Fruit fly (Drosophila melanogaster): ENCODE results near the gene Obp99a.

The Obp99a gene

DNA sequence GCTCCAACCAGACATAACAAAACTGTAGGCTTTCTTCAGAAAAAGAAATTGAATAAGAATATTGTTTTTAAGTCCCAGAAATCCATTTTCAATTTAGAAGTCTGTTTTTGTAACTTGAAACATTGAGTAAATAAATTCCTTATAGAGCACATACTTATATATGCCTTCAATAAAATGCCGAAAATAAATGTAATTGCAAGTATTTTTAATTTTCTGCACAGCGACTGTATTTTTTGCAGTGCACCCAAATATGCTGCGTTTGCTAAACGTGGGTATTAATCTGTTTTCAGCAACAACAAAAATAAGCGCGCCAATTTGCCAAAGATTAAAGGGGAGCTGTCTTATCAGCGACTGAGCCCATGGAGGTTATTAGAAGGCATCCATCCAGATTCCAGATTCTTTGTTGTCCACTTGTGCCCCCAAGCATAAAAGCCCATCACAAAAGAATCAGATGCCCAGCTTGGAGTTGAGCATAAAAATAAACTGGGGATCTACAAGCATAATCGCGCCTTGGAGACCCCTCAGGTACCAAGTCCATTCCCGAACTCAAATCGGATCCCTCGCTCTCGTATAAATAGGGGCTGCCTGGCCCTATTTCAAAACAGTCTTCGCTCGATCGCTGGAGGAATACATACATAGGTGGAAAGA, at the start of gene Obp99a:
Obp99a (plus strand) TSS at position 598 of the 648 bp plus-strand sequence.
- TF ChIP-seq psq (optimal IDR thresholded peaks at IDR 0.05) (no peak), h (optimal IDR thresholded peaks at IDR 0.05) (no peak), Sin3A (optimal IDR thresholded peaks at IDR 0.05) (no peak), insv (optimal IDR thresholded peaks at IDR 0.05) (no peak), ttk (optimal IDR thresholded peaks at IDR 0.05) (no peak), Myc (optimal IDR thresholded peaks at IDR 0.05) (no peak)

dm6 chr3R:29625883-29626282, 45.6 kb upstream of the Obp99a start:
- no peak for TF ChIP-seq psq (optimal IDR thresholded peaks at IDR 0.05)

DNA sequence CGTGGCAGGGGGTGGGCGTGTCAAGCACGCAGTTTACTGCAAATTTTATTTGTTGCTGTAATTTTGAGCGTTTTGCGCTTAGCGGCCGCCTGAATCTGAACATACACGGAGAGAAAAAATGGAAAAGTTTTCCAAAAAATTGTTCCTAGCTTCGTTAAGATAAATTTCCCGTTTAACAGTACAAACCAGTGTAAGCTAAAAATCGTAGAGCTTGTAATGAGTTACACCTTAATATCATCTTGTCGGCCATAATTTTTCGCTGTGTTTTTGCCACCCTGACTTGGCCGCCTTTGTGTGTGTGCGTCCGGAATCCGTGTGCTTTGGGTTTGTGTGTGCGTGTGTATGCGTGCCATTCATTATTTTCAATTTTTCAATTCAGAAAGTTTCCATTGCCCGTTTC, 20.0 kb upstream of the Obp99a start:
- TF ChIP-seq insv (optimal IDR thresholded peaks at IDR 0.05) (no peak), h (optimal IDR thresholded peaks at IDR 0.05) (no peak), psq (optimal IDR thresholded peaks at IDR 0.05) (no peak), ttk (optimal IDR thresholded peaks at IDR 0.05) (no peak), Sin3A (optimal IDR thresholded peaks at IDR 0.05) (no peak), Myc (optimal IDR thresholded peaks at IDR 0.05) (no peak)

DNA sequence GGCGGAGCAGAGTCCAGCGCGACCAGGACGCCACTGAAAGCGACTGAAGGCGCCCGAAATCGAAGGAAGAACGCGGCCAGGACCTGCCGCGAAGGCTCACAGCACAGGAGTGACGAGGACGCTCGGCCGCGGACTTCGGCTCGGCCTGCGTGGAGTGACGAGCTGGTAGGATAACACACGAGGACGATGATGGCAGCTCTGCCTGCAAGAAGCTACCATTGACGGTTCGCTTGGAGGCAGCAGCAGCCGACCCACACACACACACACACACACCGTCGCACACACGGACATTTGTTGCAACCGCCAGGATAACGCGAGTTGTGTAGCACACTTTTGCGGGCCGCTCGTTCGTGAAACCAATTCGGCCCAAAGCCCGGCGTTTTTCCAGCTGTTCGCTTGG, 11.5 kb upstream of the Obp99a start, which contains the start of gene Dop1R2:
Dop1R2 (minus strand) TSS at position 35 of the 400 bp plus-strand sequence.
- no peak for TF ChIP-seq h (optimal IDR thresholded peaks at IDR 0.05)
- TF ChIP-seq psq (optimal IDR thresholded peaks at IDR 0.05), result no peak
- TF ChIP-seq insv (optimal IDR thresholded peaks at IDR 0.05), result no peak
- no peak for TF ChIP-seq Myc (optimal IDR thresholded peaks at IDR 0.05)
- TF ChIP-seq ttk (optimal IDR thresholded peaks at IDR 0.05), result no peak

DNA sequence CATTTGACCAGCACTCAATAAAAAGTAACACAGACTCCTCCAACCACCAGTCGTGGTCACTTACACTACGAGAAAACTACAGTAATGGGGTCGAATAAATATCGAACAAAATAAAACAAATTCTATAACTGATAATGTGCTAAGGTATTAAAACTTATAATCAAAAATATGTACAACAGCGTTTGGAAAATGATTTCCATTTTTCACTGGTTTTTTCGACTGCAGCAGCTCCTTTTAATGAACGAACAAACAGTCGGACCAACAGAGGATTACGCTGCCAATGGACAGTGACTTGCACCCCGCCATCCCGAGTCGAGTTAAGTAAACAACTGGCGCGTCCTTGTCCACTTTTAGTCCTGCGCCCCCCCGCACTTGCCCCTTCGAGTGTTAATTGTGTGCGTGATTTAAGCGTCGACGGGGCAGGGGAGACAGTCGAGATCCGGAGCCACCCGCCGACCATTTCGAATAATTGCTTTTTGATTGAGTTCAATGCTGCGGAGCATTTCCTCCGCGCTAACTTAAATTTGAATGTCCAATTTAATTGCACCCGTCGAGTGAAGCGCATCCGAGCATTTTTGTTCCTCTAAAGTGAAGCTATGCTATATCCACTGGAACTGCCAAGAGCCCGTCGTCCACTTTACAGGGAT, 7.2 kb upstream of the Obp99a start, which contains the start of gene ppk21:
ppk21 (plus strand) TSS at position 597 of the 647 bp plus-strand sequence.
- TF ChIP-seq Myc (optimal IDR thresholded peaks at IDR 0.05), result no peak
- TF ChIP-seq psq (optimal IDR thresholded peaks at IDR 0.05), result no peak
- no peak for TF ChIP-seq h (optimal IDR thresholded peaks at IDR 0.05)
- TF ChIP-seq ttk (optimal IDR thresholded peaks at IDR 0.05), result no peak
- no peak for TF ChIP-seq insv (optimal IDR thresholded peaks at IDR 0.05)
- no peak for TF ChIP-seq Sin3A (optimal IDR thresholded peaks at IDR 0.05)

- TF ChIP-seq insv (optimal IDR thresholded peaks at IDR 0.05) (no peak), psq (optimal IDR thresholded peaks at IDR 0.05) (no peak), ttk (optimal IDR thresholded peaks at IDR 0.05) (no peak), Myc (optimal IDR thresholded peaks at IDR 0.05) (no peak), Sin3A (optimal IDR thresholded peaks at IDR 0.05) (no peak), h (optimal IDR thresholded peaks at IDR 0.05) (no peak)
These were observed 2.7 kb upstream of the Obp99a start, which contains the start of the genes ppk20 and ppk30 for dm6 chr3R:29668777-29669176. ppk20 (minus strand) TSS chr3R:29668877. ppk30 (plus strand) TSS chr3R:29669149.

DNA sequence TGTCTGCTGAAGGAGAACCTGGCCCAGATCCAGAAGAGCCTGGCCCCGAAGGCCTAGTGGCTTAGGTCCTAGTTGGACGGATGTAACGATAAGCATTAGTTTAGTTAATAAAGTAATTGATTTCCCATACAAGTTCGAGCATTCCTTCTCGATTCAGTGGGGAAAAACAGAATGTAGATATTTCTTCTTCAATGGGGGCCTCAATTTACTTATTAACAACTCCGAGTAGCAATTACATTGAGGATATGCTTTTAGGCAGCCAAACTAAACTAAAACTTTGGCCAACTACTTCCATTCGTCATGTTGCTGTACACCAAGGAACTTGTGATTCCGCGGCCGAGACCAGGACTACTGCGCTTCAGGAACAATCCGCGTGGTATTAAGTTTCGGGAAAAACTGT, 699 bp downstream of the Obp99a start, which contains the start of gene ppk19:
ppk19 (plus strand) TSS at position 301 of the 400 bp plus-strand sequence.
- TF ChIP-seq insv (optimal IDR thresholded peaks at IDR 0.05) (no peak), ttk (optimal IDR thresholded peaks at IDR 0.05) (no peak), Myc (optimal IDR thresholded peaks at IDR 0.05) (no peak), Sin3A (optimal IDR thresholded peaks at IDR 0.05) (no peak), psq (optimal IDR thresholded peaks at IDR 0.05) (no peak), h (optimal IDR thresholded peaks at IDR 0.05) (no peak)

- no peak for TF ChIP-seq ttk (optimal IDR thresholded peaks at IDR 0.05)
- TF ChIP-seq h (optimal IDR thresholded peaks at IDR 0.05), result no peak
- TF ChIP-seq Sin3A (optimal IDR thresholded peaks at IDR 0.05), result no peak
- TF ChIP-seq psq (optimal IDR thresholded peaks at IDR 0.05), result no peak
- TF ChIP-seq Myc (optimal IDR thresholded peaks at IDR 0.05), result no peak
- TF ChIP-seq insv (optimal IDR thresholded peaks at IDR 0.05), result no peak
These were observed 3.9 kb downstream of the Obp99a start, which contains the start of the genes Bub3 and Cap-D2 for dm6 chr3R:29675333-29675732. Bub3 (minus strand) TSS chr3R:29675421. Cap-D2 (plus strand) TSS chr3R:29675651.

DNA sequence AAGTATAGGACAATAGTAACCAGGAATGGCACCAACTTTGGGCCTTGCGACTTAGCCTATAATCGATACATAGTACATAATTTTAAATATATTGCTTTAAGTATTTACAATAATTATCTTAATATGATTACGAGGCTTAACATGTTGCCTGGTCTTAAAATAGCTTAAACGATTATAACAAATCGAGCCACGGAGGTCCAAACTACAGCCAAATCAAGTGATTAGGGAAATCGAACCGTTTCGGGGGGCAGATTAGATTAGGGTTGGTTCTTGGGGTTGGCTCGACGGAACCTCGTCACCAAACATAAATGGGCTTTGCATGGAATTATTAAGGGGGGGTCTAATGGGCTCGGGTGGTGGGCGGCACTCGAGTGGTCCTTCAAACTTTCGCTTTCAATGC, 9.8 kb downstream of the Obp99a start:
- TF ChIP-seq ttk (optimal IDR thresholded peaks at IDR 0.05), result no peak
- TF ChIP-seq insv (optimal IDR thresholded peaks at IDR 0.05), result no peak
- TF ChIP-seq Sin3A (optimal IDR thresholded peaks at IDR 0.05), result no peak
- no peak for TF ChIP-seq psq (optimal IDR thresholded peaks at IDR 0.05)
- TF ChIP-seq Myc (optimal IDR thresholded peaks at IDR 0.05), result no peak
- TF ChIP-seq h (optimal IDR thresholded peaks at IDR 0.05), result no peak

- TF ChIP-seq Myc (optimal IDR thresholded peaks at IDR 0.05) (no peak), ttk (optimal IDR thresholded peaks at IDR 0.05) (no peak), h (optimal IDR thresholded peaks at IDR 0.05) (no peak), Sin3A (optimal IDR thresholded peaks at IDR 0.05) (no peak)
These were observed 10.7 kb downstream of the Obp99a start, which contains the start of the genes CG7582 and Gycalpha99B for dm6 chr3R:29682152-29682600. CG7582 (minus strand) TSS chr3R:29682278. Gycalpha99B (plus strand) TSS chr3R:29682503.

- TF ChIP-seq Sin3A (optimal IDR thresholded peaks at IDR 0.05) (no peak), Myc (optimal IDR thresholded peaks at IDR 0.05) (no peak), ttk (optimal IDR thresholded peaks at IDR 0.05) (no peak), psq (optimal IDR thresholded peaks at IDR 0.05) (no peak), h (optimal IDR thresholded peaks at IDR 0.05) (no peak), insv (optimal IDR thresholded peaks at IDR 0.05) (no peak)
These were observed 15.2 kb downstream of the Obp99a start for dm6 chr3R:29686698-29687097.

- TF ChIP-seq Sin3A (optimal IDR thresholded peaks at IDR 0.05) (no peak), insv (optimal IDR thresholded peaks at IDR 0.05) (no peak), h (optimal IDR thresholded peaks at IDR 0.05) (no peak)
These were observed 17.8 kb downstream of the Obp99a start, which contains the start of gene Obp99c for dm6 chr3R:29689211-29689610. Obp99c (minus strand) TSS chr3R:29689311.

Data from Kc167 (cell line).